Worm (Caenorhabditis elegans): ENCODE results near the gene fbxa-220.

DNA sequence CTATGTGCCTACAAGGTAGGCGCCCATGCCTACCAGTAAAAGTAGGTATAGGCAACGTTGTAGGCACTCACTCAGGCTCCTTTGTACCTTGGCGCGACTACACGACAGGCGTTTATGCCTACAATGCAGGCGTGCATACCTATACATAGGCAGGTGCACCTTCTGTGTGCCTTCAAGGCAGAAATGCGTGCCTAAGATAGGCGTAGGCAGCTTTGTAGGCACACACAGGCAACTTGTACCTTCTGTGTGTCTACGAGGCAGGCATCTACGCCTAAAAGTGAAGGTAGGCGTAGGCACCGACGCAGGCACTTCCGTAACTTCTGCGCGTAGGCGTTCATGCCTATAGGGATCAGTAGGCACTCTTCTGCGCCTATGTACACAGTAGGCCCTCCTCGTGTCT, 21.6 kb upstream of the fbxa-220 start:
- TF ChIP-seq nhr-28 (tag; optimal IDR thresholded peaks at IDR 0.05) (no peak), fos-1 (tag; optimal IDR thresholded peaks at IDR 0.05) (no peak), lsy-2 (tag; optimal IDR thresholded peaks at IDR 0.05) (no peak), lin-15B (tag; optimal IDR thresholded peaks at IDR 0.05) (no peak)

All from whole organism, L1 larva.